Worm (Caenorhabditis elegans): ENCODE data around the gene F52C12.2.
A peak's percentile ranks its signal among the peaks of the same experiment; 100 is the strongest.

F52C12.2 gene

ce11 chrIV:1964057-1964456, 10.7 kb downstream of the F52C12.2 start:
- TF ChIP-seq aptf-2 (GFP tag; conservative IDR thresholded peaks at IDR 0.05) (no peak), rec-8 (tag; optimal IDR thresholded peaks at IDR 0.05) (no peak), mcd-1 (GFP tag; IDR thresholded peaks at IDR 0.05) (peak; percentile 46; the same call in 1 of the 2 replicates), cebp-1 (GFP tag; IDR thresholded peaks at IDR 0.05) (no peak), cebp-1 (tag; optimal IDR thresholded peaks at IDR 0.05) (peak; percentile 64)

ce11 chrIV:1965135-1965534, 11.8 kb downstream of the F52C12.2 start, which contains the start of gene Y48A5A.1:
TSS of gene Y48A5A.1 (plus strand) at chrIV:1965481.
- TF ChIP-seq ama-1 (optimal IDR thresholded peaks at IDR 0.05) (no peak), ama-1 (GFP tag; optimal IDR thresholded peaks at IDR 0.05) (no peak), athp-1 (tag; optimal IDR thresholded peaks at IDR 0.05) (no peak), ztf-18 (tag; optimal IDR thresholded peaks at IDR 0.05) (no peak), cebp-1 (GFP tag; IDR thresholded peaks at IDR 0.05) (no peak), cebp-1 (tag; optimal IDR thresholded peaks at IDR 0.05) (no peak), ZK185.1 (tag; optimal IDR thresholded peaks at IDR 0.05; ENCODE audit: poor library complexity, severe bottlenecking) (no peak), Y67H2A.10 (GFP tag; conservative IDR thresholded peaks at IDR 0.05) (no peak), nhr-120 (GFP tag; IDR thresholded peaks at IDR 0.05) (no peak), let-607 (tag; optimal IDR thresholded peaks at IDR 0.05) (no peak), akir-1 (GFP tag; optimal IDR thresholded peaks at IDR 0.05) (no peak), mes-4 (tag; optimal IDR thresholded peaks at IDR 0.05) (no peak), ztf-3 (GFP tag; optimal IDR thresholded peaks at IDR 0.05) (no peak), nfyb-1 (GFP tag; IDR thresholded peaks at IDR 0.05) (no peak), hlh-26 (GFP tag; conservative IDR thresholded peaks at IDR 0.05) (no peak), ztf-26 (tag; optimal IDR thresholded peaks at IDR 0.05) (no peak), sptf-2 (GFP tag; optimal IDR thresholded peaks at IDR 0.05) (no peak), tlf-1 (GFP tag; optimal IDR thresholded peaks at IDR 0.05) (no peak), snpc-4 (GFP tag; optimal IDR thresholded peaks at IDR 0.05) (no peak), snpc-4 (tag; optimal IDR thresholded peaks at IDR 0.05) (no peak), mel-28 (tag; optimal IDR thresholded peaks at IDR 0.05; ENCODE audit: borderline replicate concordance) (no peak), hrde-1 (tag; optimal IDR thresholded peaks at IDR 0.05; ENCODE audit: borderline replicate concordance) (no peak), nhr-27 (tag; optimal IDR thresholded peaks at IDR 0.05) (no peak)

ce11 chrIV:1969353-1969752, 16.0 kb downstream of the F52C12.2 start, which contains the start of gene Y48A5A.3:
TSS of gene Y48A5A.3 (plus strand) at chrIV:1969737.
- TF ChIP-seq lsy-27 (tag; optimal IDR thresholded peaks at IDR 0.05; ENCODE audit: borderline replicate concordance, insufficient read depth) = no peak
- TF ChIP-seq F37B4.10 (GFP tag; IDR thresholded peaks at IDR 0.05) = no peak
- TF ChIP-seq Y53G8AR.9 (GFP tag; conservative IDR thresholded peaks at IDR 0.05) = no peak
- no peak for TF ChIP-seq rpc-1 (optimal IDR thresholded peaks at IDR 0.05)
- no peak for TF ChIP-seq rpc-1 (tag; optimal IDR thresholded peaks at IDR 0.05)
- TF ChIP-seq ceh-40 (GFP tag; IDR thresholded peaks at IDR 0.05) = no peak
- TF ChIP-seq ztf-22 (GFP tag; optimal IDR thresholded peaks at IDR 0.05) = no peak
- TF ChIP-seq hmg-1.2 (GFP tag; IDR thresholded peaks at IDR 0.05) = no peak
- TF ChIP-seq madf-3 (GFP tag; IDR thresholded peaks at IDR 0.05) = no peak
- no peak for TF ChIP-seq F39B2.1 (GFP tag; IDR thresholded peaks at IDR 0.05)
- no peak for TF ChIP-seq ama-1 (optimal IDR thresholded peaks at IDR 0.05)
- TF ChIP-seq ama-1 (GFP tag; optimal IDR thresholded peaks at IDR 0.05) = no peak

Measured in whole organism, young adult.